Fruit fly (Drosophila melanogaster): ENCODE results near the gene CG4678.
A peak's percentile ranks its signal among the peaks of the same experiment; 100 is the strongest.

Gene CG4678

dm6 chrX:16650078-16651063 lies 45.6 kb upstream of the CG4678 start (continued):
- TF ChIP-seq gcm2 (GFP tag; optimal IDR thresholded peaks at IDR 0.05): no peak
- TF ChIP-seq sob (GFP tag; IDR thresholded peaks at IDR 0.05): peak; percentile 73
- no peak for TF ChIP-seq Fer3 (tag; optimal IDR thresholded peaks at IDR 0.05)
- peak; percentile 2 for TF ChIP-seq CG5180 (GFP tag; optimal IDR thresholded peaks at IDR 0.05)
- TF ChIP-seq Meics (GFP tag; optimal IDR thresholded peaks at IDR 0.05): peak; percentile 22
- TF ChIP-seq HLH3B (GFP tag; IDR thresholded peaks at IDR 0.05): peak; percentile 47; the same call in 1 of the 2 replicates
- TF ChIP-seq Dbx (GFP tag; IDR thresholded peaks at IDR 0.05): no peak
- peak; percentile 79 for TF ChIP-seq CG11504 (tag; optimal IDR thresholded peaks at IDR 0.05)
- no peak for TF ChIP-seq CG6272 (GFP tag; IDR thresholded peaks at IDR 0.05)
- TF ChIP-seq CG4282 (GFP tag; optimal IDR thresholded peaks at IDR 0.05): no peak
- no peak for TF ChIP-seq tll (GFP tag; optimal IDR thresholded peaks at IDR 0.05)
- no peak for TF ChIP-seq lola (GFP tag; optimal IDR thresholded peaks at IDR 0.05)
- no peak for TF ChIP-seq knrl (GFP tag; IDR thresholded peaks at IDR 0.05; ENCODE audit: partially characterized antibody)
- TF ChIP-seq sim (GFP tag; IDR thresholded peaks at IDR 0.05): 0 out of 2 replicates have a peak, but pooled peaks have one; percentile 14
- no peak for TF ChIP-seq CG5245 (GFP tag; optimal IDR thresholded peaks at IDR 0.05)
- no peak for TF ChIP-seq TFAM (GFP tag; optimal IDR thresholded peaks at IDR 0.05)
- TF ChIP-seq CG13123 (GFP tag; optimal IDR thresholded peaks at IDR 0.05): no peak
- TF ChIP-seq Bdp1 (GFP tag; optimal IDR thresholded peaks at IDR 0.05): no peak
- peak; percentile 97 for TF ChIP-seq Med (GFP tag)
- TF ChIP-seq so (GFP tag; IDR thresholded peaks at IDR 0.05): peak; percentile 92
- no peak for TF ChIP-seq CG17568 (GFP tag; optimal IDR thresholded peaks at IDR 0.05)
- TF ChIP-seq CG17829 (tag; optimal IDR thresholded peaks at IDR 0.05): no peak
- no peak for TF ChIP-seq sisA (GFP tag; IDR thresholded peaks at IDR 0.05)
- TF ChIP-seq slp2 (GFP tag; optimal IDR thresholded peaks at IDR 0.05): peak; percentile 70
- TF ChIP-seq Usf (GFP tag; optimal IDR thresholded peaks at IDR 0.05): no peak
- peak; percentile 3 for TF ChIP-seq MTF-1 (GFP tag; optimal IDR thresholded peaks at IDR 0.05; ENCODE audit: borderline replicate concordance)
- no peak for TF ChIP-seq aop (GFP tag; IDR thresholded peaks at IDR 0.05)
- TF ChIP-seq onecut (GFP tag; IDR thresholded peaks at IDR 0.05): peak; percentile 72
- TF ChIP-seq CG14710 (tag; optimal IDR thresholded peaks at IDR 0.05): no peak
- TF ChIP-seq ap (GFP tag; IDR thresholded peaks at IDR 0.05): peak; percentile 69
- TF ChIP-seq CG16863 (GFP tag; optimal IDR thresholded peaks at IDR 0.05): no peak
- peak; percentile 6 for TF ChIP-seq CG12104 (GFP tag; optimal IDR thresholded peaks at IDR 0.05)
- peak in 1 of 2 experiments; percentile 11 for TF ChIP-seq chif (GFP tag; optimal IDR thresholded peaks at IDR 0.05)
- no peak for TF ChIP-seq CG6689 (GFP tag; IDR thresholded peaks at IDR 0.05)
- no peak for TF ChIP-seq ro (GFP tag; IDR thresholded peaks at IDR 0.05)
- TF ChIP-seq CG3838 (GFP tag; optimal IDR thresholded peaks at IDR 0.05): no peak
- TF ChIP-seq gsb (GFP tag; IDR thresholded peaks at IDR 0.05): no peak
- TF ChIP-seq Lim3 (GFP tag; IDR thresholded peaks at IDR 0.05): peak; percentile 50; the same call in 1 of the 2 replicates
- TF ChIP-seq CG1602 (GFP tag; optimal IDR thresholded peaks at IDR 0.05): no peak
- TF ChIP-seq HLH54F (GFP tag; optimal IDR thresholded peaks at IDR 0.05): no peak
- TF ChIP-seq hkb (optimal IDR thresholded peaks at IDR 0.05): no peak
- TF ChIP-seq hkb (GFP tag; IDR thresholded peaks at IDR 0.05): no peak
- no peak for TF ChIP-seq CG2129 (GFP tag; IDR thresholded peaks at IDR 0.05; ENCODE audit: partially characterized antibody)
- TF ChIP-seq cas (GFP tag; IDR thresholded peaks at IDR 0.05): no peak
- no peak for TF ChIP-seq bbx (GFP tag; IDR thresholded peaks at IDR 0.05; ENCODE audit: partially characterized antibody)
- no peak for TF ChIP-seq Deaf1 (tag; optimal IDR thresholded peaks at IDR 0.05)
- TF ChIP-seq NC2β (GFP tag; optimal IDR thresholded peaks at IDR 0.05): no peak
- peak in 1 of 2 experiments; percentile 54 for TF ChIP-seq Eip74EF (GFP tag; optimal IDR thresholded peaks at IDR 0.05)
- no peak for TF ChIP-seq CG4820 (GFP tag; optimal IDR thresholded peaks at IDR 0.05)
